Fruit fly (Drosophila melanogaster) whole organism, pupa: ENCODE measurements around the gene CG33306.
A peak's percentile ranks its signal among the peaks of the same experiment; 100 is the strongest.

Experiments used
- CG10348 ChIP-seq: fragments of 200-800 bp; sonication (Bioruptor generic); IDR thresholded peaks from 2 replicates; pipeline ENCODE4 v1.3.6; 2022; ENCODE audit warnings: missing biosample characterization, missing genetic modification characterization
- CG12605 ChIP-seq: fragments of 200-800 bp; sonication (Bioruptor generic); IDR thresholded peaks from 2 replicates; pipeline ENCODE4 v1.3.6; 2022; ENCODE audit warnings: missing biosample characterization, missing genetic modification characterization
- CG13204 ChIP-seq: fragments of 200-800 bp; sonication (Bioruptor generic); optimal IDR thresholded peaks from 2 replicates; lab custom pipeline; 2018; ENCODE audit warnings: missing biosample characterization, mild to moderate bottlenecking, missing genetic modification characterization, moderate library complexity
- CG14655 ChIP-seq: fragments of 200-800 bp; sonication (Bioruptor generic); optimal IDR thresholded peaks from 3 replicates; lab custom pipeline; 2017; ENCODE audit warnings: mild to moderate bottlenecking, missing biosample characterization, missing genetic modification reagents, missing genetic modification characterization
- CG15710 ChIP-seq: fragments of 200-800 bp; sonication (Bioruptor generic); optimal IDR thresholded peaks from 2 replicates; lab custom pipeline; 2018; ENCODE audit warnings: missing biosample characterization, mild to moderate bottlenecking, missing genetic modification characterization, moderate library complexity
- CG17806 ChIP-seq: fragments of 200-800 bp; sonication (Bioruptor generic); optimal IDR thresholded peaks from 2 replicates; lab custom pipeline; 2018; ENCODE audit warnings: missing biosample characterization, mild to moderate bottlenecking, missing genetic modification characterization, moderate library complexity
- CG32121 ChIP-seq: fragments of 200-800 bp; sonication (Bioruptor generic); IDR thresholded peaks from 2 replicates; pipeline ENCODE4 v1.3.6; 2022; ENCODE audit warnings: missing biosample characterization, missing genetic modification characterization
- CG34367 ChIP-seq: fragments of 200-800 bp; sonication (Bioruptor generic); optimal IDR thresholded peaks from 2 replicates; lab custom pipeline; 2018; ENCODE audit warnings: missing biosample characterization, mild to moderate bottlenecking, missing genetic modification characterization
- CG4496 ChIP-seq: fragments of 200-800 bp; sonication (Bioruptor generic); IDR thresholded peaks from 3 replicates; pipeline ENCODE4 v1.3.6; 2022; ENCODE audit warnings: missing biosample characterization, missing genetic modification characterization
- CG8159 ChIP-seq: fragments of 200-800 bp; sonication (Bioruptor generic); optimal IDR thresholded peaks from 3 replicates; lab custom pipeline; 2018; ENCODE audit warnings: missing biosample characterization, mild to moderate bottlenecking, missing genetic modification characterization, moderate library complexity
- CG8301 ChIP-seq: fragments of 200-800 bp; sonication (Bioruptor generic); optimal IDR thresholded peaks from 2 replicates; lab custom pipeline; 2018; ENCODE audit warnings: missing biosample characterization, mild to moderate bottlenecking, missing genetic modification characterization
- CG9948 ChIP-seq: fragments of 200-800 bp; sonication (Bioruptor generic); optimal IDR thresholded peaks from 2 replicates; lab custom pipeline; 2018; ENCODE audit warnings: missing biosample characterization, mild to moderate bottlenecking, missing genetic modification characterization, moderate library complexity
- D1 ChIP-seq: fragments of 200-800 bp; sonication (Bioruptor generic); optimal IDR thresholded peaks from 2 replicates; lab custom pipeline; 2018; ENCODE audit warnings: missing biosample characterization, mild to moderate bottlenecking, missing genetic modification characterization, moderate library complexity
- EcR ChIP-seq: fragments of 200-800 bp; sonication (Bioruptor generic); optimal IDR thresholded peaks from 3 replicates; lab custom pipeline; 2019; ENCODE audit warnings: missing biosample characterization, missing genetic modification characterization, mild to moderate bottlenecking, moderate library complexity, missing genetic modification reagents
- Ets98B ChIP-seq: fragments of 200-800 bp; sonication (Bioruptor generic); IDR thresholded peaks from 2 replicates; pipeline ENCODE4 v1.3.6; 2022; ENCODE audit warnings: missing biosample characterization, missing genetic modification characterization
- Pif1A ChIP-seq: fragments of 200-800 bp; sonication (Bioruptor generic); optimal IDR thresholded peaks from 3 replicates; lab custom pipeline; 2016; ENCODE audit warnings: missing biosample characterization, missing genetic modification characterization
- Pif1B ChIP-seq: fragments of 200-800 bp; sonication (Bioruptor generic); optimal IDR thresholded peaks from 3 replicates; lab custom pipeline; 2016; ENCODE audit warnings: missing biosample characterization, missing genetic modification characterization
- Snoo ChIP-seq: fragments of 200-800 bp; sonication (Bioruptor generic); optimal IDR thresholded peaks from 3 replicates; lab custom pipeline; 2017; ENCODE audit warnings: missing biosample characterization, mild to moderate bottlenecking, missing genetic modification characterization, inconsistent platforms
- fd96Ca ChIP-seq: fragments of 200-800 bp; sonication (Bioruptor generic); IDR thresholded peaks from 3 replicates; pipeline ENCODE4 v1.3.6; 2022; ENCODE audit warnings: missing biosample characterization, missing genetic modification characterization
- gl ChIP-seq: fragments of 200-800 bp; sonication (Bioruptor generic); optimal IDR thresholded peaks from 2 replicates; lab custom pipeline; 2018; ENCODE audit warnings: missing biosample characterization, mild to moderate bottlenecking, missing genetic modification characterization
- rn ChIP-seq: fragments of 200-800 bp; sonication (Bioruptor generic); IDR thresholded peaks from 2 replicates; pipeline ENCODE4 v1.3.6; 2022; ENCODE audit warnings: missing biosample characterization, missing genetic modification characterization

Gene CG33306

DNA sequence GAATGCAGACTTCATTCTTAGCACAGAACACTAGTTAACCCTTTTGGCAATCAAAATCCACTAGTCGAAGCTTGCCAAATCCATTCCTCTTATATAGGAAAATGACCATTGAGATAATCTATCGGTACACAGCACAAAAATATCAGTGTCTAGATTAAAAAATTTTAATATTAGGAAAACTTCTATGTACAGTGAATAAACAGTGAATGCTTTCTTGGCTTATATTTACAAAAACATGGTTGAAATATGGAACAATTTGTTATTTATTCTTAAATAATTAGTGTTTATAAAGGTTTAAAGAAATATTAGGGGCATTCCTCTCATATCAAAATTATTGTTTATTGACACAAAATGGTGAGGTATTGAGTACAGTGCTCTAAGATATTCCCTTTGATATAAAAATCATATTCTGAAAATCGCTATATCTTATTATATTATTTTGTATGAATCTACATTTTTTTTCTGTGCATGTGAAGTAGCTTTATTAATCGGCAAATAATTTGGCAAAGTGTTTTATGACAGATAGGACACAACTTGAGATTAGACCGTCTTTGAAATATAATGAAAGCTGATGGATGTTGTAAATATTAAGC is at the start of gene CG33306:
Gene CG33306, minus strand, starts transcription at position 51 of the 593 bp plus-strand sequence.
- TF ChIP-seq D1 (tag; lab: Kevin White, UChicago) (no peak), CG8301 (tag; lab: Kevin White, UChicago) (no peak), CG10348 (GFP tag; lab: Robert Waterston, UW) (no peak), CG13204 (GFP tag; lab: Kevin White, UChicago) (no peak), CG32121 (GFP tag; lab: Robert Waterston, UW) (no peak), CG17806 (tag; lab: Kevin White, UChicago) (no peak), fd96Ca (GFP tag; lab: Robert Waterston, UW) (no peak), CG15710 (no peak), CG8159 (no peak), CG34367 (tag; lab: Kevin White, UChicago) (no peak), EcR (GFP tag; lab: Kevin White, UChicago) (no peak), CG4496 (GFP tag; lab: Robert Waterston, UW) (no peak), rn (GFP tag; lab: Robert Waterston, UW) (no peak), Pif1A (GFP tag; lab: Kevin White, UChicago) (no peak), CG9948 (tag; lab: Kevin White, UChicago) (no peak), Pif1B (GFP tag; lab: Kevin White, UChicago) (no peak), Ets98B (GFP tag; lab: Robert Waterston, UW) (no peak), gl (tag; lab: Kevin White, UChicago) (no peak), CG12605 (no peak), CG14655 (GFP tag; lab: Kevin White, UChicago) (no peak)
- TF ChIP-seq, all 21 proteins: peak for 0

DNA sequence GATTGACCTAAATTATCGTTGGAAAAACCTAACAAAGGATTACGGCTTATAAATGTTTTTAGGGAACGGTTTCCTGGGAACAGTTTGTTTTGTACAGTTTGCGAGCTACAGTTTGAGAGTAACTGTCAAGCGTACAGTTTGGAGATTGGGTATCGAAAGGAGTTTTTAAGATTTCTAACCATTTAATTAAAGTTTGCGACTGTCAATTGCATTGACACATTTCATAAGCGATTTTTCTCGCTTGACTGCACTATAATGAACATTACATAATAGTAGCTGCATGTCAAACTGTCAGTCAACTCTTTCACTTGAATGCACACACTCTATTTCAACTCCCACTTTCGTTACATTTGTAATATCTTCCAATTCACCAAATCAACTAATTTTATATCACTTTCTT is 49.3 kb upstream of the CG33306 start:
- TF ChIP-seq Pif1B (GFP tag; lab: Kevin White, UChicago) (no peak), CG8159 (no peak), D1 (tag; lab: Kevin White, UChicago) (no peak), Snoo (no peak), gl (tag; lab: Kevin White, UChicago) (no peak), fd96Ca (GFP tag; lab: Robert Waterston, UW) (no peak), rn (GFP tag; lab: Robert Waterston, UW) (no peak), EcR (GFP tag; lab: Kevin White, UChicago) (no peak), CG14655 (GFP tag; lab: Kevin White, UChicago) (no peak), CG15710 (no peak), CG12605 (no peak), CG13204 (GFP tag; lab: Kevin White, UChicago) (no peak), CG8301 (tag; lab: Kevin White, UChicago) (no peak), Ets98B (GFP tag; lab: Robert Waterston, UW) (no peak), CG4496 (GFP tag; lab: Robert Waterston, UW) (no peak), CG10348 (GFP tag; lab: Robert Waterston, UW) (no peak), CG9948 (tag; lab: Kevin White, UChicago) (no peak)

DNA sequence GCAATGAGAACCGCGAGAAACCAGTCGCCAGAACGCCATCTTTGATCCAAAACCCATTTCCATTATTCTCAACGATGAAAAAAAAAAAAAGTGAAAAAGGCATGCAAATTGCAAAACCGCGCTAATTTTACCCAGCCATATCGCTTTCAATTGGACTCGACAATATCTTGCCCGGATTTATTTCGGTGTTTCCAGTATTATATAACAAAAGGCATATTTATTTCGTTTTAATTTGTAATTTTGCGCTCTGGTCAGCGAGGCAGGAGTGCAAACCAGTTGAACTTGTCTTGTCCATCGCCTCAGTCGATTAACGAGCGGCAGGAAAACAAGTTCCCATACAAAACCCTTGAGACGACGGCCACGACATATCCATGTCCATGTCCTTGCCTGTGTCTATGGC is 46.4 kb upstream of the CG33306 start:
- TF ChIP-seq Ets98B (GFP tag; lab: Robert Waterston, UW): no peak
- peak; percentile 57 for TF ChIP-seq EcR (GFP tag; lab: Kevin White, UChicago)
- TF ChIP-seq, all 21 proteins: peak for 1

DNA sequence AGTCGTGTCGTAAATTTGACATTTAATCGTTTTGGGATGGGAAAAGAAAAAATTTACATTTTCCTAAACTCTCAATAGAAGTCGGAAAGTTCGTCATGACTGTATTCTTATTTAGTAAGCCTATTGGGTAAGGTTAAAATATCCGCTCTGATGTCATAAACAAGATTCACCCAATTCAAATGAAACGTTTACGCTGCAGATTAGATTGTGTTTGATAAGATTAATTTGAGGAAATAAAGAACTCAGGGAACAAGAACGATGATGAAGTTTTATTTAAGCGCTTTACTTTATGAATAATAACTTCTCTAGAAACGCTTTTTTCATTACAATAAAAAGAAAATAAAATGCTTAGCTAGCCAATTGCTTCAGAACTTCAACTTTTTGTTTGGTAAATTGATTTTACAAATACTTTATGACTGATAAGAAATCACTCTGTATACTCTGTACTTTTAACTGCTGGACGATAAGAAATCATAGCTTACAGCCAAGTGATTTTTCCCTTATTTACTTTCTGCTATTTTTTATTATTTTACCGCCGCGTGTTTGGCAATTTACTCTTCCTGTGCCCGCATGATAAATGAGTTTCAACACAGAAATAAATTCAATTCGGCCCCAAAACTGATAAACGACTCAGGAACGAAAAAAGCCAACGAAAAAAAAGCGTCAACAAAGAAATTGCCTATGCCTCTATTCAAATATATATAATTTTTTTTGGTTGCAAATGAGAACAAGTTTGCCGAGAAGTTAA is 43.0 kb upstream of the CG33306 start:
- peak; percentile 20 for TF ChIP-seq CG14655 (GFP tag; lab: Kevin White, UChicago)
- TF ChIP-seq CG8159: no peak
- TF ChIP-seq, all 21 proteins: peak for 1

DNA sequence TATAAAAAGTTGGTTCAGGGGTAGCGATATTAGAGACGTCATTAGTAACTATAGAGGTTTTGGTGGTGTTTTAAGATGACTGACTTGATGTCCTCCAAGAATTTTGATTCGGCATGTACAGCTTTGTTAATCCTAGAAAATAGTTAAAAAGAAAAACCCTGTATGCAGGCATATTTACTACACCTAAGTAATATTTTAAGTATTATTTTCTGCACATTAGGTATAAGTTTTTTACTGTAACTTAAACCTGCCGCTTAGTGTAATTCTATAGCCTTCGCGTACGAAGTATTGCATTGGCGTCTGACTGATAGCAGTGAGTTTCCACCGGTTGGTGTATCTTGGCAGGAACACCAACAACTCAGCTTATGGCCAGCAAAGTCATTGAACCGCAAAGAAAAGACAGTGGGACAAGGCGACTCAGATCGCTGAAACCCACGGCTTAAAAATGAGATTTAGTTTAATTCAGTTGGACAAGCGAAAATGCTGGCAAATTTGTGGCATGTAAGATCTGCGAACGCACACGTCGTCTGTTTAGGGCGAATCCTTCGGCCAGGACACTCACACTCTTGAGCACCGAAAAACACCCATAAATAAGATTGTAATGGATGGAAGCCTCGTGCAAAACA is 41.2 kb upstream of the CG33306 start:
- TF ChIP-seq CG4496 (GFP tag; lab: Robert Waterston, UW): 0 out of 3 replicates have a peak, but pooled peaks have one; percentile 51
- no peak for TF ChIP-seq CG9948 (tag; lab: Kevin White, UChicago)
- TF ChIP-seq CG15710: peak; percentile 20
- TF ChIP-seq Pif1A (GFP tag; lab: Kevin White, UChicago): no peak
- no peak for TF ChIP-seq CG12605
- TF ChIP-seq Pif1B (GFP tag; lab: Kevin White, UChicago): peak; percentile 18
- TF ChIP-seq CG14655 (GFP tag; lab: Kevin White, UChicago): peak; percentile 51
- TF ChIP-seq CG8301 (tag; lab: Kevin White, UChicago): peak; percentile 34
- peak; percentile 49 for TF ChIP-seq Snoo
- peak; percentile 83 for TF ChIP-seq EcR (GFP tag; lab: Kevin White, UChicago)
- TF ChIP-seq CG17806 (tag; lab: Kevin White, UChicago): peak; percentile 24
- peak; percentile 63 for TF ChIP-seq CG8159
